Fruit fly (Drosophila melanogaster) whole organism, wandering third instar larva: ENCODE data around the gene Hip1.

Experiments used
- GATAd ChIP-seq: sonication (Bioruptor generic); optimal IDR thresholded peaks from 2 replicates; lab custom pipeline; 2016; ENCODE audit warnings: missing biosample characterization, missing genetic modification characterization
- HLH106 ChIP-seq: fragments of 200-800 bp; optimal IDR thresholded peaks from 3 replicates; lab custom pipeline; 2019; ENCODE audit warnings: missing biosample characterization, mild to moderate bottlenecking, missing genetic modification characterization, moderate library complexity
- N ChIP-seq: fragments of >200 bp; optimal IDR thresholded peaks from 2 replicates; lab custom pipeline; 2018; ENCODE audit warnings: missing biosample characterization, missing external identifiers, missing genetic modification characterization
- OdsH ChIP-seq: fragments of 200-800 bp; sonication (Bioruptor generic); optimal IDR thresholded peaks from 2 replicates; lab custom pipeline; 2016; ENCODE audit warnings: missing biosample characterization, mild to moderate bottlenecking, missing genetic modification characterization
- Vsx2 ChIP-seq: fragments of 200-300, 225-300 bp; sonication (Bioruptor generic); optimal IDR thresholded peaks from 2 replicates; lab custom pipeline; 2018; ENCODE audit warnings: missing biosample characterization, missing genetic modification characterization; ENCODE audit not compliant: partially characterized antibody
- ey ChIP-seq: fragments of 200-800 bp; sonication (Bioruptor generic); optimal IDR thresholded peaks from 2 replicates; lab custom pipeline; 2016; ENCODE audit warnings: missing biosample characterization, missing genetic modification characterization
- lola ChIP-seq: fragments of >200 bp; optimal IDR thresholded peaks from 2 replicates; lab custom pipeline; 2017; ENCODE audit warnings: missing biosample characterization, missing genetic modification characterization
- usp ChIP-seq: fragments of >200 bp; optimal IDR thresholded peaks from 2 replicates; lab custom pipeline; 2017; ENCODE audit warnings: missing biosample characterization, missing genetic modification characterization

DNA sequence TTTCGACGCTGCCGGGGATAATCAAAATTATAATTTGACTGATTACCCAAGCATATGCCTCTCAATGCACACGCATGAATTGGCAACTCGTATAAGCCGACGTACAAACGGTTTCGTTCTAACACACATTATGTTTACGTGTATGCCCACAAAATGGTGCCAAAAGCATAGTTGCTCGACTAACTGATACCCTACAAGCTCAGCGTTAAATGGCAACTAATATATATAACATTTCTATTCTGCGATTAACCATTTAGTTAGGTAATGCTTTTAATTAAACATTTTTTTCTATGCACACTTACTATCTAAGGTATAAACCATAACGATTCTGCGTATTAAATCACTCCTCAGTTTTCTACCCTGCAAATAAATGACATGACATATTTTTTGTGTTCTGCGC, 52.7 kb downstream of the Hip1 start:
- TF ChIP-seq Vsx2 (GFP tag; lab: Kevin White, UChicago) (no peak), lola (GFP tag; lab: Kevin White, UChicago) (no peak), N (GFP tag; lab: Kevin White, UChicago) (no peak), GATAd (GFP tag; lab: Kevin White, UChicago) (no peak), HLH106 (tag; lab: Kevin White, UChicago) (no peak), ey (no peak), usp (no peak), OdsH (no peak)
